Worm (Caenorhabditis elegans) whole organism, late embryonic: ENCODE measurements around the gene pges-2.
A peak's percentile ranks its signal among the peaks of the same experiment; 100 is the strongest.

Experiments used
- C08G9.2 ChIP-seq: sonication (generic microtip); optimal IDR thresholded peaks from 2 replicates; lab custom pipeline; 2016; ENCODE audit warnings: mild to moderate bottlenecking, missing genetic modification characterization, moderate library complexity, missing compliant biosample characterization
- fkh-10 ChIP-seq: fragments of 150-350 bp; optimal IDR thresholded peaks from 2 replicates; lab custom pipeline; 2014; ENCODE audit warnings: missing biosample characterization, missing genetic modification reagents, missing genetic modification characterization
- nfya-1 ChIP-seq: sonication (generic microtip); optimal IDR thresholded peaks from 2 replicates; lab custom pipeline; 2017; ENCODE audit warnings: missing genetic modification characterization, mild to moderate bottlenecking, missing compliant biosample characterization, antibody characterized with exemption, moderate library complexity
- nhr-232 ChIP-seq: sonication (generic microtip); optimal IDR thresholded peaks from 2 replicates; lab custom pipeline; 2016; ENCODE audit warnings: missing genetic modification characterization, missing compliant biosample characterization
- pha-4 ChIP-seq: fragments of 150-350 bp; optimal IDR thresholded peaks from 2 replicates; lab custom pipeline; 2018; ENCODE audit warnings: missing biosample characterization, missing genetic modification reagents, missing genetic modification characterization
- sox-4 ChIP-seq: sonication (generic microtip); optimal IDR thresholded peaks from 2 replicates; lab custom pipeline; 2017; ENCODE audit warnings: mild to moderate bottlenecking, missing genetic modification characterization, inconsistent platforms, missing compliant biosample characterization
- unc-86 ChIP-seq: sonication (generic microtip); optimal IDR thresholded peaks from 2 replicates; lab custom pipeline; 2016; ENCODE audit warnings: missing genetic modification characterization, missing compliant biosample characterization

DNA sequence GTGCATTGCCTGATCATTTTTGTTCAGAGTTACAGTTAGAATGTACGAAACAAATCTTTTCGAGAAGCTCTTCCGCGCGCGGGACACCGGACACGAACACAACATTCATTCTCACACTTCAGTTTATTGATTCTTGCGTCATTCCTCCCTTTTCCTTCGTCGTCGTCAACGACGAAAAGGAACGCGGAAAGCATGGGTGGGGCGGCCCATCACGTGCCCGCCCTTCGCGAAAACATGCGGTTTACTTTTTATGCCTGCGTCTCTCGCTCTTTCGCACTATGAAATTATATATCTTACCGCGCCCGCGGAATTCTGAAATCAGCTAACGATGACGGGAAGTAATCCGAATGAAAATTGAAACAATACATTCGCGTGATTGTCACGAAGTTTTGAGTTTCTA lies 13.0 kb upstream of the pges-2 start:
- TF ChIP-seq pha-4 (tag; lab: Kevin White, UChicago), result no peak
- TF ChIP-seq nfya-1 (tag; lab: Kevin White, UChicago), result peak; percentile 48
- no peak for TF ChIP-seq nhr-232 (tag; lab: Kevin White, UChicago)
- TF ChIP-seq C08G9.2 (tag; lab: Kevin White, UChicago), result no peak
- no peak for TF ChIP-seq sox-4 (tag; lab: Kevin White, UChicago)
- TF ChIP-seq unc-86 (tag; lab: Kevin White, UChicago), result no peak
- TF ChIP-seq fkh-10, result no peak
